Fruit fly (Drosophila melanogaster) whole organism, embryonic: Measurements from ENCODE around the gene CG8907.

Source experiments
- Abd-B ChIP-seq: fragments of 200-800 bp; sonication (Bioruptor generic); optimal IDR thresholded peaks from 2 replicates; lab custom pipeline; 2018; ENCODE audit warnings: missing biosample characterization, mild to moderate bottlenecking, missing genetic modification characterization, moderate library complexity
- Bdp1 ChIP-seq: fragments of 200-800 bp; sonication (Bioruptor generic); optimal IDR thresholded peaks from 3 replicates; lab custom pipeline; 2016; ENCODE audit warnings: missing biosample characterization, missing genetic modification characterization
- BtbVII ChIP-seq: fragments of 200-800 bp; sonication (Bioruptor generic); optimal IDR thresholded peaks from 3 replicates; lab custom pipeline; 2017; ENCODE audit warnings: missing biosample characterization, mild to moderate bottlenecking, missing genetic modification characterization
- CG10431 ChIP-seq: fragments of 200-800 bp; sonication (Bioruptor generic); optimal IDR thresholded peaks from 3 replicates; lab custom pipeline; 2018; ENCODE audit warnings: missing biosample characterization, mild to moderate bottlenecking, missing genetic modification characterization
- CG10543 ChIP-seq: fragments of 200-800 bp; sonication (Bioruptor generic); optimal IDR thresholded peaks from 3 replicates; lab custom pipeline; 2017; ENCODE audit warnings: missing biosample characterization, mild to moderate bottlenecking, missing genetic modification characterization, moderate library complexity
- CG11085 ChIP-seq: fragments of 200-800 bp; sonication (Bioruptor generic); IDR thresholded peaks from 2 replicates; pipeline ENCODE4 v1.3.6; 2022; ENCODE audit warnings: missing biosample characterization, missing genetic modification characterization
- CG11560 ChIP-seq: fragments of 200-800 bp; sonication (Bioruptor generic); IDR thresholded peaks from 3 replicates; pipeline ENCODE4 v1.3.6; 2022; ENCODE audit warnings: missing biosample characterization, missing genetic modification characterization
- CG11723 ChIP-seq: fragments of 200-800 bp; sonication (Bioruptor generic); optimal IDR thresholded peaks from 2 replicates; lab custom pipeline; 2017; ENCODE audit warnings: missing biosample characterization, mild to moderate bottlenecking, missing genetic modification characterization
- CG12155 ChIP-seq: fragments of 200-800 bp; sonication (Bioruptor generic); optimal IDR thresholded peaks from 3 replicates; lab custom pipeline; 2016; ENCODE audit warnings: missing biosample characterization, missing genetic modification characterization
- CG12391 ChIP-seq: fragments of 200-800 bp; sonication (Bioruptor generic); optimal IDR thresholded peaks from 3 replicates; lab custom pipeline; 2018; ENCODE audit warnings: missing biosample characterization, mild to moderate bottlenecking, missing genetic modification characterization, moderate library complexity
- CG13123 ChIP-seq: fragments of 200-800 bp; sonication (Bioruptor generic); optimal IDR thresholded peaks from 2 replicates; lab custom pipeline; 2016; ENCODE audit warnings: missing biosample characterization, missing genetic modification characterization
- CG15011 ChIP-seq: fragments of 200-800 bp; sonication (Bioruptor generic); optimal IDR thresholded peaks from 3 replicates; lab custom pipeline; 2018; ENCODE audit warnings: missing biosample characterization, mild to moderate bottlenecking, missing genetic modification characterization
- CG1529 ChIP-seq: fragments of 200-800 bp; sonication (Bioruptor generic); optimal IDR thresholded peaks from 3 replicates; lab custom pipeline; 2018; ENCODE audit warnings: missing biosample characterization, missing genetic modification characterization
- CG15601 ChIP-seq: fragments of 200-800 bp; sonication (Bioruptor generic); optimal IDR thresholded peaks from 3 replicates; lab custom pipeline; 2019; ENCODE audit warnings: missing biosample characterization, mild to moderate bottlenecking, missing genetic modification characterization, moderate library complexity
- CG1603 ChIP-seq: fragments of 200-800 bp; sonication (Bioruptor generic); optimal IDR thresholded peaks from 2 replicates; lab custom pipeline; 2019; ENCODE audit warnings: missing biosample characterization, mild to moderate bottlenecking, missing genetic modification characterization, moderate library complexity
- CG16813 ChIP-seq: fragments of 200-800 bp; sonication (Bioruptor generic); IDR thresholded peaks from 3 replicates; pipeline ENCODE4 v1.3.6; 2022; ENCODE audit warnings: missing biosample characterization, missing genetic modification characterization; ENCODE audit not compliant: partially characterized antibody
- CG16815 ChIP-seq: fragments of 200-800 bp; sonication (Bioruptor generic); optimal IDR thresholded peaks from 3 replicates; lab custom pipeline; 2017; ENCODE audit warnings: missing biosample characterization, mild to moderate bottlenecking, missing genetic modification characterization
- CG18262 ChIP-seq: fragments of 200-800 bp; optimal IDR thresholded peaks from 3 replicates; lab custom pipeline; 2019; ENCODE audit warnings: missing biosample characterization, mild to moderate bottlenecking, missing genetic modification characterization, moderate library complexity
- CG2199 ChIP-seq: fragments of 200-800 bp; sonication (Bioruptor generic); IDR thresholded peaks from 3 replicates; pipeline ENCODE4 v1.3.6; 2022; ENCODE audit warnings: missing biosample characterization, missing genetic modification characterization
- CG3726 ChIP-seq: fragments of 200-800 bp; sonication (Bioruptor generic); IDR thresholded peaks from 3 replicates; pipeline ENCODE4, ENCODE4 v1.3.6; 2022; ENCODE audit warnings: missing biosample characterization, missing genetic modification characterization
- CG3847 ChIP-seq: fragments of 200-800 bp; sonication (Bioruptor generic); IDR thresholded peaks from 2 replicates; pipeline ENCODE4 v1.3.6; 2022; ENCODE audit warnings: missing biosample characterization, missing genetic modification characterization
- CG4854 ChIP-seq: fragments of 200-800 bp; sonication (Bioruptor generic); optimal IDR thresholded peaks from 2 replicates; lab custom pipeline; 2016; ENCODE audit warnings: missing biosample characterization, missing genetic modification characterization, inconsistent platforms
- CG7357 ChIP-seq: fragments of 200-800 bp; sonication (Bioruptor generic); IDR thresholded peaks from 3 replicates; pipeline ENCODE4 v1.3.6; 2022; ENCODE audit warnings: missing biosample characterization, missing genetic modification characterization
- CG7556 ChIP-seq: fragments of 200-800 bp; sonication (Bioruptor generic); optimal IDR thresholded peaks from 2 replicates; lab custom pipeline; 2017; ENCODE audit warnings: missing biosample characterization, mild to moderate bottlenecking, missing genetic modification characterization
- CG8388 ChIP-seq: fragments of 200-800 bp; sonication (Bioruptor generic); optimal IDR thresholded peaks from 2 replicates; lab custom pipeline; 2019; ENCODE audit warnings: missing biosample characterization, mild to moderate bottlenecking, missing genetic modification characterization, moderate library complexity
- CG8924 ChIP-seq: fragments of 200-800 bp; optimal IDR thresholded peaks from 3 replicates; lab custom pipeline; 2019; ENCODE audit warnings: missing biosample characterization, mild to moderate bottlenecking, missing genetic modification characterization, moderate library complexity
- CG9215 ChIP-seq: fragments of 200-800 bp; sonication (Bioruptor generic); IDR thresholded peaks from 2 replicates; pipeline ENCODE4 v1.3.6; 2022; ENCODE audit warnings: missing biosample characterization, missing genetic modification characterization
- CHES-1-like ChIP-seq: fragments of 200-800 bp; sonication (Bioruptor generic); optimal IDR thresholded peaks from 2 replicates; lab custom pipeline; 2016; ENCODE audit warnings: missing biosample characterization, missing genetic modification characterization
- Dp ChIP-seq: fragments of 200-800 bp; sonication (Bioruptor generic); optimal IDR thresholded peaks from 2 replicates; lab custom pipeline; 2018; ENCODE audit warnings: missing biosample characterization, mild to moderate bottlenecking, missing genetic modification characterization, moderate library complexity
- Fer2 ChIP-seq: fragments of 200-800 bp; sonication (Bioruptor generic); optimal IDR thresholded peaks from 2 replicates; lab custom pipeline; 2018; ENCODE audit warnings: missing biosample characterization, mild to moderate bottlenecking, missing genetic modification characterization, moderate library complexity
- Hr51 ChIP-seq, 2 experiments: fragments of 200-800 bp; sonication (Bioruptor generic); optimal IDR thresholded peaks; 2 replicates in 1 of 2; 3 replicates in 1 of 2; lab custom pipeline; 2016 to 2018; ENCODE audit warnings: missing biosample characterization in 2 of 2, missing genetic modification characterization in 2 of 2, mild to moderate bottlenecking in 1 of 2, moderate library complexity in 1 of 2
- Mes4 ChIP-seq: fragments of 200-800 bp; sonication (Bioruptor generic); optimal IDR thresholded peaks from 2 replicates; lab custom pipeline; 2016; ENCODE audit warnings: missing biosample characterization, missing genetic modification characterization
- Myb ChIP-seq: fragments of 200-800 bp; sonication (Bioruptor generic); optimal IDR thresholded peaks from 2 replicates; lab custom pipeline; 2016; ENCODE audit warnings: missing biosample characterization, missing genetic modification characterization
- Tbp ChIP-seq: fragments of >200 bp; optimal IDR thresholded peaks from 2 replicates; lab custom pipeline; 2018; ENCODE audit warnings: missing biosample characterization, missing genetic modification characterization
- Xrp1 ChIP-seq: fragments of 200-800 bp; sonication (Bioruptor generic); IDR thresholded peaks from 2 replicates; pipeline ENCODE4 v1.3.6; 2022; ENCODE audit warnings: missing biosample characterization, missing genetic modification characterization
- chm ChIP-seq: fragments of 200-800 bp; sonication (Bioruptor generic); IDR thresholded peaks from 2 replicates; pipeline ENCODE4 v1.3.6; 2022; ENCODE audit warnings: missing biosample characterization, missing genetic modification characterization
- crol ChIP-seq: fragments of 200-800 bp; sonication (Bioruptor generic); IDR thresholded peaks from 2 replicates; pipeline ENCODE4 v1.3.6; 2022; ENCODE audit warnings: missing biosample characterization, missing genetic modification characterization
- dimm ChIP-seq: fragments of 200-800 bp; sonication (Bioruptor generic); IDR thresholded peaks from 2 replicates; pipeline ENCODE4 v1.3.6; 2022; ENCODE audit warnings: missing biosample characterization, missing genetic modification characterization
- fd102C ChIP-seq: fragments of 200-800 bp; sonication (Bioruptor generic); optimal IDR thresholded peaks from 2 replicates; lab custom pipeline; 2018; ENCODE audit warnings: missing biosample characterization, mild to moderate bottlenecking, missing genetic modification characterization, moderate library complexity
- fd96Cb ChIP-seq: fragments of 200-800 bp; sonication (Bioruptor generic); optimal IDR thresholded peaks from 2 replicates; lab custom pipeline; 2018; ENCODE audit warnings: missing biosample characterization, mild to moderate bottlenecking, missing genetic modification characterization, moderate library complexity
- gt ChIP-seq: fragments of 200-800 bp; sonication (Bioruptor generic); IDR thresholded peaks from 2 replicates; pipeline ENCODE4 v1.3.6; 2022; ENCODE audit warnings: missing biosample characterization, missing genetic modification characterization
- kay ChIP-seq: fragments of 200-800 bp; sonication (Bioruptor generic); optimal IDR thresholded peaks from 2 replicates; lab custom pipeline; 2016; ENCODE audit warnings: missing biosample characterization, missing genetic modification characterization
- odd ChIP-seq: fragments of 200-800 bp; sonication (Bioruptor generic); optimal IDR thresholded peaks from 2 replicates; lab custom pipeline; 2017; ENCODE audit warnings: missing biosample characterization, mild to moderate bottlenecking, missing genetic modification characterization
- prd ChIP-seq, 3 experiments: fragments of >200 bp in 2 of 3; fragments of 200-800 bp in 1 of 3; sonication (Bioruptor generic) in 1 of 3; optimal IDR thresholded peaks in 2 of 3; IDR thresholded peaks in 1 of 3; 2 replicates in 2 of 3; 3 replicates in 1 of 3; pipeline versions ENCODE4 v1.3.6 to Lab custom; 2017 to 2022; ENCODE audit warnings: missing biosample characterization in 1 of 3, missing genetic modification characterization in 1 of 3
- rib ChIP-seq: fragments of 200-800 bp; sonication (Bioruptor generic); IDR thresholded peaks from 2 replicates; pipeline ENCODE4 v1.3.6; 2022; ENCODE audit warnings: missing biosample characterization, missing genetic modification characterization
- scrt ChIP-seq: fragments of 200-800 bp; sonication (Bioruptor generic); optimal IDR thresholded peaks from 2 replicates; lab custom pipeline; 2018; ENCODE audit warnings: missing biosample characterization, mild to moderate bottlenecking, missing genetic modification characterization, moderate library complexity
- tna ChIP-seq: fragments of 200-800 bp; sonication (Bioruptor generic); IDR thresholded peaks from 2 replicates; pipeline ENCODE4 v1.3.6; 2022; ENCODE audit warnings: missing biosample characterization, missing genetic modification characterization; ENCODE audit not compliant: partially characterized antibody
- trem ChIP-seq: fragments of 200-800 bp; optimal IDR thresholded peaks from 3 replicates; lab custom pipeline; 2019; ENCODE audit warnings: missing biosample characterization, mild to moderate bottlenecking, missing genetic modification characterization, moderate library complexity
- unpg ChIP-seq: fragments of 200-800 bp; sonication (Bioruptor generic); optimal IDR thresholded peaks from 3 replicates; lab custom pipeline; 2018; ENCODE audit warnings: missing biosample characterization, mild to moderate bottlenecking, missing genetic modification characterization, moderate library complexity
- zfh1 ChIP-seq: fragments of 200-800 bp; sonication (Bioruptor generic); IDR thresholded peaks from 3 replicates; pipeline ENCODE4 v1.3.6; 2022; ENCODE audit warnings: missing biosample characterization, missing genetic modification characterization

The CG8907 gene

DNA sequence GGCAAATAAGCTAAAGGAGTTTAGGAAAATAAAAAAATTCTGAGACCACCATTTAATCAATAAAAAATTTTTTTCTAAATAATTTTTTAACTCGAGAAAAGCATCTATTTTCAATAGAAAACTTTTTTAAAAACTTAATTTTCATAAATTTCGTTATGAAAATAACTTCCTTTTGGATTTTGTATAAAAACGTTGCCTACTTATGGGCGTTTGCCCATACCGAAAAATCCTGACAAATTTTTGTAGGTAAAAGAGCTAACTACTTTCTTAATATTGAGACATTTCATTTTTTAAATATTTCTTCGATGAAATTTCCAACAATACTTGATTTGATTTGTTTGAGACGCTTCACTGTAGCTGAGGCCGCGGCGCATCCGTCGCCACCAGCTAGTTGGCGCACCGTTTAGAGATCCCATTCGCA, 52.2 kb downstream of the CG8907 start (continued):
- no peak for TF ChIP-seq CG7357
- TF ChIP-seq prd (optimal IDR thresholded peaks at IDR 0.05; lab: Kevin White, UChicago), result no peak
- 0 out of 3 replicates have a peak, but pooled peaks have one; percentile 32 for TF ChIP-seq prd (GFP tag; IDR thresholded peaks at IDR 0.05; lab: Robert Waterston, UW)
- no peak for TF ChIP-seq CG1603 (tag; lab: Kevin White, UChicago)
- peak; percentile 18 for TF ChIP-seq trem (tag; lab: Kevin White, UChicago)
- no peak for TF ChIP-seq Mes4 (GFP tag; lab: Kevin White, UChicago)
- TF ChIP-seq zfh1 (GFP tag; lab: Robert Waterston, UW), result peak; percentile 42; the same call in 1 of the 3 replicates
- TF ChIP-seq CHES-1-like (GFP tag; lab: Kevin White, UChicago), result peak; percentile 19
- TF ChIP-seq CG13123 (GFP tag; lab: Kevin White, UChicago), result no peak
- TF ChIP-seq Myb (GFP tag; lab: Kevin White, UChicago), result peak; percentile 5
- peak; percentile 42 for TF ChIP-seq BtbVII (GFP tag; lab: Kevin White, UChicago)
- TF ChIP-seq CG9215 (GFP tag; lab: Robert Waterston, UW), result 0 out of 2 replicates have a peak, but pooled peaks have one; percentile 17
- TF ChIP-seq CG11560, result no peak
- TF ChIP-seq crol, result no peak
- TF ChIP-seq fd102C (GFP tag; lab: Kevin White, UChicago), result no peak
- TF ChIP-seq unpg (GFP tag; lab: Kevin White, UChicago), result peak; percentile 12
- TF ChIP-seq CG4854, result no peak
- no peak for TF ChIP-seq CG10543 (GFP tag; lab: Kevin White, UChicago)
- TF ChIP-seq CG15011 (GFP tag; lab: Kevin White, UChicago), result no peak
- TF ChIP-seq tna (GFP tag; lab: Robert Waterston, UW), result no peak
- TF ChIP-seq CG1529, result peak; percentile 46
- TF ChIP-seq dimm, result 0 out of 2 replicates have a peak, but pooled peaks have one; percentile 20
- peak; percentile 44 for TF ChIP-seq CG8388 (GFP tag; lab: Kevin White, UChicago)
- TF ChIP-seq CG7556 (GFP tag; lab: Kevin White, UChicago), result peak; percentile 79
- no peak for TF ChIP-seq CG3847
- TF ChIP-seq Abd-B (GFP tag; lab: Kevin White, UChicago), result peak; percentile 8
- no peak for TF ChIP-seq rib
- peak; percentile 66; the same call in 1 of the 2 replicates for TF ChIP-seq Xrp1 (GFP tag; lab: Robert Waterston, UW)
- TF ChIP-seq CG12155 (GFP tag; lab: Kevin White, UChicago), result peak; percentile 31
- TF ChIP-seq CG11085 (GFP tag; lab: Robert Waterston, UW), result no peak
- TF ChIP-seq odd (GFP tag; lab: Kevin White, UChicago), result peak; percentile 10
- peak; percentile 25 for TF ChIP-seq CG15601
- TF ChIP-seq Dp (GFP tag; lab: Kevin White, UChicago), result no peak
- no peak for TF ChIP-seq kay
- TF ChIP-seq CG11723 (GFP tag; lab: Kevin White, UChicago), result peak; percentile 23
- TF ChIP-seq CG8924 (tag; lab: Kevin White, UChicago), result peak; percentile 44
- TF ChIP-seq Hr51 (GFP tag; optimal IDR thresholded peaks at IDR 0.05; lab: Kevin White, UChicago), result peak in 1 of 2 experiments; percentile 65
- no peak for TF ChIP-seq chm (GFP tag; lab: Robert Waterston, UW)
- peak; percentile 30 for TF ChIP-seq CG16815
- peak; percentile 62 for TF ChIP-seq CG12391
- TF ChIP-seq CG10431 (GFP tag; lab: Kevin White, UChicago), result peak; percentile 22
- no peak for TF ChIP-seq gt
- TF ChIP-seq Tbp, result no peak
- no peak for TF ChIP-seq CG16813 (GFP tag; lab: Robert Waterston, UW)
- no peak for TF ChIP-seq Bdp1
- TF ChIP-seq CG18262, result peak; percentile 79
- peak; percentile 62 for TF ChIP-seq fd96Cb
- TF ChIP-seq CG2199 (GFP tag; lab: Robert Waterston, UW), result no peak
- TF ChIP-seq scrt (GFP tag; lab: Kevin White, UChicago), result peak; percentile 3
- 0 out of 3 replicates have a peak, but pooled peaks have one; percentile 33 for TF ChIP-seq CG3726
- peak; percentile 14 for TF ChIP-seq Fer2 (tag; lab: Kevin White, UChicago)
